Fruit fly (Drosophila melanogaster): ENCODE measurements around the gene yata.
A peak's percentile ranks its signal among the peaks of the same experiment; 100 is the strongest.

Gene yata

DNA sequence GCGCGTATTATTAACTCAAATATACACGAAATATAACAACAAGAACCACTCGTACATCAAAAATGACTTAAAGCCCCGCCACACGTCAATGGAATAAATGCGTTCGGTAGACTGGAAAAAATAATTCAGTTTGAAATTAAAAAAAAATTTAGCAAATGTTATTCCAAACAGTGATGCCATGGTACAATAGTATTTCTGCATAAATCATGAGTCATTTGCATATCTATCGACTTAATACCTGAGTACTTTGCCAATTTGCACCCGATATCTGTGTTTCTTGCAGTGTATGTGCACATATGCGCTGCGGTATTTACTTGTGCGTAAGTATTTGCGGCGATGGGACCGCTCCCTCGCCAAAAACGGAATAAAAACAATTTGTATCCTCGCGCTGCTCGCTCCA, 14.1 kb downstream of the yata start (continued):
- no peak for TF ChIP-seq aop (GFP tag; IDR thresholded peaks at IDR 0.05)
- no peak for TF ChIP-seq CG17912 (GFP tag; optimal IDR thresholded peaks at IDR 0.05)
- no peak for TF ChIP-seq CG6765 (GFP tag; optimal IDR thresholded peaks at IDR 0.05)
- no peak for TF ChIP-seq ERR (GFP tag; optimal IDR thresholded peaks at IDR 0.05)
- no peak for TF ChIP-seq onecut (GFP tag; IDR thresholded peaks at IDR 0.05)
- no peak for TF ChIP-seq CG10959 (GFP tag; IDR thresholded peaks at IDR 0.05)
- TF ChIP-seq sob (GFP tag; IDR thresholded peaks at IDR 0.05), result no peak
- peak; percentile 0 for TF ChIP-seq CG17829 (tag; optimal IDR thresholded peaks at IDR 0.05)
- no peak for TF ChIP-seq lov (optimal IDR thresholded peaks at IDR 0.05)
- no peak for TF ChIP-seq lov (GFP tag; IDR thresholded peaks at IDR 0.05)
- TF ChIP-seq CG17186 (GFP tag; optimal IDR thresholded peaks at IDR 0.05), result no peak
- TF ChIP-seq odd (GFP tag; optimal IDR thresholded peaks at IDR 0.05), result no peak
- no peak for TF ChIP-seq zfh1 (GFP tag; IDR thresholded peaks at IDR 0.05)
- TF ChIP-seq CG10431 (GFP tag; optimal IDR thresholded peaks at IDR 0.05), result no peak
- TF ChIP-seq CG11560 (tag; IDR thresholded peaks at IDR 0.05), result no peak
- TF ChIP-seq Dbx (GFP tag; IDR thresholded peaks at IDR 0.05), result no peak
- no peak for TF ChIP-seq crp (GFP tag; optimal IDR thresholded peaks at IDR 0.05)
- peak; percentile 33 for TF ChIP-seq fd96Cb (tag; optimal IDR thresholded peaks at IDR 0.05)
- no peak for TF ChIP-seq Sry-β (GFP tag; optimal IDR thresholded peaks at IDR 0.05)
- TF ChIP-seq CG13894 (tag; optimal IDR thresholded peaks at IDR 0.05), result no peak
- TF ChIP-seq ranshi (GFP tag; IDR thresholded peaks at IDR 0.05), result peak; percentile 30; the same call in 1 of the 2 replicates
- peak; percentile 40 for TF ChIP-seq CG17359 (tag; optimal IDR thresholded peaks at IDR 0.05)
- TF ChIP-seq wor (GFP tag; IDR thresholded peaks at IDR 0.05), result no peak
- peak; percentile 34 for TF ChIP-seq ab (GFP tag; optimal IDR thresholded peaks at IDR 0.05)
- TF ChIP-seq CG12744 (GFP tag; optimal IDR thresholded peaks at IDR 0.05), result no peak
- no peak for TF ChIP-seq CG17361 (GFP tag; IDR thresholded peaks at IDR 0.05)
- TF ChIP-seq CG14860 (GFP tag; IDR thresholded peaks at IDR 0.05; ENCODE audit: partially characterized antibody), result no peak
- TF ChIP-seq row (GFP tag; IDR thresholded peaks at IDR 0.05), result peak; percentile 55
- TF ChIP-seq E2f2 (GFP tag; IDR thresholded peaks at IDR 0.05), result 0 out of 2 replicates have a peak, but pooled peaks have one; percentile 10
- TF ChIP-seq lilli (GFP tag; optimal IDR thresholded peaks at IDR 0.05), result peak; percentile 30
- 0 out of 2 replicates have a peak, but pooled peaks have one; percentile 18 for TF ChIP-seq CG43689 (GFP tag; IDR thresholded peaks at IDR 0.05)
- no peak for TF ChIP-seq CG14050 (GFP tag; IDR thresholded peaks at IDR 0.05)
- TF ChIP-seq pzg (GFP tag; optimal IDR thresholded peaks at IDR 0.05), result no peak
- TF ChIP-seq CG2120 (GFP tag; optimal IDR thresholded peaks at IDR 0.05), result peak; percentile 2
- TF ChIP-seq repo (GFP tag; optimal IDR thresholded peaks at IDR 0.05), result peak; percentile 17
- TF ChIP-seq dmrt99B (tag; optimal IDR thresholded peaks at IDR 0.05), result peak; percentile 47
- no peak for TF ChIP-seq CG1647 (GFP tag; optimal IDR thresholded peaks at IDR 0.05)
- TF ChIP-seq CG32767 (GFP tag; IDR thresholded peaks at IDR 0.05), result no peak
- no peak for TF ChIP-seq CG10147 (GFP tag; optimal IDR thresholded peaks at IDR 0.05)
- TF ChIP-seq CG8924 (tag; optimal IDR thresholded peaks at IDR 0.05), result no peak
- TF ChIP-seq z (GFP tag; IDR thresholded peaks at IDR 0.05), result no peak
- TF ChIP-seq cg (GFP tag; optimal IDR thresholded peaks at IDR 0.05), result no peak
- no peak for TF ChIP-seq CG9797 (GFP tag; optimal IDR thresholded peaks at IDR 0.05)
- TF ChIP-seq Doc3 (GFP tag; IDR thresholded peaks at IDR 0.05; ENCODE audit: partially characterized antibody), result no peak
- TF ChIP-seq Atf-2 (GFP tag; optimal IDR thresholded peaks at IDR 0.05), result no peak
- TF ChIP-seq CG6683 (GFP tag; optimal IDR thresholded peaks at IDR 0.05), result no peak
- peak; percentile 24 for TF ChIP-seq CG13775 (GFP tag; optimal IDR thresholded peaks at IDR 0.05)
- TF ChIP-seq Mes4 (GFP tag; optimal IDR thresholded peaks at IDR 0.05), result no peak
- peak; percentile 20 for TF ChIP-seq bcd (GFP tag; optimal IDR thresholded peaks at IDR 0.05)
- TF ChIP-seq insv (GFP tag; optimal IDR thresholded peaks at IDR 0.05), result no peak
- TF ChIP-seq Oaz (GFP tag; IDR thresholded peaks at IDR 0.05), result 0 out of 2 replicates have a peak, but pooled peaks have one; percentile 15
- TF ChIP-seq Hand (GFP tag; optimal IDR thresholded peaks at IDR 0.05), result no peak

Data from whole organism, embryonic.